Worm (Caenorhabditis elegans): ENCODE results near the gene cwp-3.

cwp-3 gene

ce11 chrV:4865364-4865763 lies 22.7 kb downstream of the cwp-3 start, which contains the start of gene srd-32:
TSS of gene srd-32 (plus strand) at chrV:4865664.
- no peak for TF ChIP-seq eor-1 (tag; optimal IDR thresholded peaks at IDR 0.05)
- TF ChIP-seq nhr-77 (tag; optimal IDR thresholded peaks at IDR 0.05), result no peak
- TF ChIP-seq lin-15B (tag; optimal IDR thresholded peaks at IDR 0.05), result no peak
- no peak for TF ChIP-seq elt-3 (tag; optimal IDR thresholded peaks at IDR 0.05)
- no peak for TF ChIP-seq egl-27 (tag; optimal IDR thresholded peaks at IDR 0.05)
- TF ChIP-seq ceh-82 (tag; optimal IDR thresholded peaks at IDR 0.05), result no peak
- TF ChIP-seq tbx-2 (tag; optimal IDR thresholded peaks at IDR 0.05), result no peak
- TF ChIP-seq daf-12 (tag; optimal IDR thresholded peaks at IDR 0.05), result no peak
- TF ChIP-seq ceh-9 (tag; optimal IDR thresholded peaks at IDR 0.05), result no peak
- no peak for TF ChIP-seq nhr-43 (tag; optimal IDR thresholded peaks at IDR 0.05; ENCODE audit: poor library complexity, severe bottlenecking)
- no peak for TF ChIP-seq ZK546.5 (tag; optimal IDR thresholded peaks at IDR 0.05)
- TF ChIP-seq nhr-25 (tag; optimal IDR thresholded peaks at IDR 0.05), result no peak
- no peak for TF ChIP-seq nhr-28 (tag; optimal IDR thresholded peaks at IDR 0.05)
- TF ChIP-seq fkh-10 (GFP tag; optimal IDR thresholded peaks at IDR 0.05), result no peak
- TF ChIP-seq jun-1 (tag; optimal IDR thresholded peaks at IDR 0.05), result no peak
- no peak for TF ChIP-seq unc-39 (tag; optimal IDR thresholded peaks at IDR 0.05)
- TF ChIP-seq nhr-67 (tag; optimal IDR thresholded peaks at IDR 0.05), result no peak
- no peak for TF ChIP-seq ceh-28 (tag; optimal IDR thresholded peaks at IDR 0.05)
- no peak for TF ChIP-seq lsy-12 (tag; optimal IDR thresholded peaks at IDR 0.05)

ce11 chrV:4867535-4867934 lies 24.9 kb downstream of the cwp-3 start:
- no peak for TF ChIP-seq pha-4 (tag; optimal IDR thresholded peaks at IDR 0.05)
- no peak for TF ChIP-seq elt-3 (tag; optimal IDR thresholded peaks at IDR 0.05)
- TF ChIP-seq hmg-11 (tag; optimal IDR thresholded peaks at IDR 0.05), result no peak
- TF ChIP-seq ceh-28 (tag; optimal IDR thresholded peaks at IDR 0.05), result no peak
- TF ChIP-seq ceh-16 (tag; optimal IDR thresholded peaks at IDR 0.05), result no peak
- TF ChIP-seq eor-1 (tag; optimal IDR thresholded peaks at IDR 0.05), result no peak
- no peak for TF ChIP-seq nhr-12 (tag; optimal IDR thresholded peaks at IDR 0.05)
- TF ChIP-seq lin-15B (tag; optimal IDR thresholded peaks at IDR 0.05), result no peak
- TF ChIP-seq fkh-2 (tag; optimal IDR thresholded peaks at IDR 0.05), result no peak
- no peak for TF ChIP-seq nhr-43 (tag; optimal IDR thresholded peaks at IDR 0.05; ENCODE audit: poor library complexity, severe bottlenecking)
- TF ChIP-seq nhr-77 (tag; optimal IDR thresholded peaks at IDR 0.05), result no peak
- no peak for TF ChIP-seq nhr-11 (tag; optimal IDR thresholded peaks at IDR 0.05)
- no peak for TF ChIP-seq jun-1 (tag; optimal IDR thresholded peaks at IDR 0.05)
- TF ChIP-seq ZK546.5 (tag; optimal IDR thresholded peaks at IDR 0.05), result no peak
- no peak for TF ChIP-seq ama-1 (optimal IDR thresholded peaks at IDR 0.05)

ce11 chrV:4868698-4869097 lies 26.1 kb downstream of the cwp-3 start:
- no peak for TF ChIP-seq jun-1 (tag; optimal IDR thresholded peaks at IDR 0.05)
- no peak for TF ChIP-seq ceh-28 (tag; optimal IDR thresholded peaks at IDR 0.05)

- TF ChIP-seq ceh-9 (tag; optimal IDR thresholded peaks at IDR 0.05) (no peak), tbx-2 (tag; optimal IDR thresholded peaks at IDR 0.05) (no peak), nhr-11 (tag; optimal IDR thresholded peaks at IDR 0.05) (peak; percentile 56)
These were observed 28.0 kb downstream of the cwp-3 start for ce11 chrV:4870627-4871026.

- TF ChIP-seq ztf-4 (tag; optimal IDR thresholded peaks at IDR 0.05), result no peak
- no peak for TF ChIP-seq fkh-2 (tag; optimal IDR thresholded peaks at IDR 0.05)
- no peak for TF ChIP-seq mml-1 (tag; optimal IDR thresholded peaks at IDR 0.05)
- TF ChIP-seq snpc-4 (tag; optimal IDR thresholded peaks at IDR 0.05), result no peak
- no peak for TF ChIP-seq unc-62 (GFP tag; optimal IDR thresholded peaks at IDR 0.05)
- no peak for TF ChIP-seq lsy-12 (tag; optimal IDR thresholded peaks at IDR 0.05)
- no peak for TF ChIP-seq ceh-82 (tag; optimal IDR thresholded peaks at IDR 0.05)
- no peak for TF ChIP-seq ceh-16 (tag; optimal IDR thresholded peaks at IDR 0.05)
- TF ChIP-seq nhr-12 (tag; optimal IDR thresholded peaks at IDR 0.05), result no peak
These were observed 29.4 kb downstream of the cwp-3 start, which contains the start of gene srd-33 for ce11 chrV:4871992-4872391. TSS of gene srd-33 (plus strand) at chrV:4872292.

- TF ChIP-seq zag-1 (tag; optimal IDR thresholded peaks at IDR 0.05), result no peak
- TF ChIP-seq lsy-12 (tag; optimal IDR thresholded peaks at IDR 0.05), result no peak
- no peak for TF ChIP-seq nhr-28 (tag; optimal IDR thresholded peaks at IDR 0.05)
- no peak for TF ChIP-seq elt-1 (tag; optimal IDR thresholded peaks at IDR 0.05)
- no peak for TF ChIP-seq skn-1 (tag; optimal IDR thresholded peaks at IDR 0.05)
- no peak for TF ChIP-seq ztf-4 (tag; optimal IDR thresholded peaks at IDR 0.05)
- no peak for TF ChIP-seq elt-3 (tag; optimal IDR thresholded peaks at IDR 0.05)
- TF ChIP-seq nhr-237 (tag; optimal IDR thresholded peaks at IDR 0.05), result no peak
- TF ChIP-seq ZK546.5 (tag; optimal IDR thresholded peaks at IDR 0.05), result no peak
- TF ChIP-seq unc-62 (GFP tag; optimal IDR thresholded peaks at IDR 0.05), result no peak
- TF ChIP-seq nhr-23 (tag; optimal IDR thresholded peaks at IDR 0.05), result no peak
- no peak for TF ChIP-seq pqm-1 (tag; optimal IDR thresholded peaks at IDR 0.05)
These were observed 35.0 kb downstream of the cwp-3 start, which contains the start of gene T19H12.6 for ce11 chrV:4877587-4877986. TSS of gene T19H12.6 (minus strand) at chrV:4877687.

Data from whole organism, L3 larva.